Fruit fly (Drosophila melanogaster): ENCODE data around the gene CG15011.

- TF ChIP-seq CG8478 (optimal IDR thresholded peaks at IDR 0.05) (no peak), pan (optimal IDR thresholded peaks at IDR 0.05) (no peak), usp (GFP tag; optimal IDR thresholded peaks at IDR 0.05) (no peak), psq (optimal IDR thresholded peaks at IDR 0.05) (no peak), EcR (GFP tag; optimal IDR thresholded peaks at IDR 0.05) (no peak), Dll (optimal IDR thresholded peaks at IDR 0.05) (no peak)
These were observed 27.8 kb upstream of the CG15011 start, which contains the start of gene TfIIEbeta for dm6 chr3L:4286784-4287183.

Data from whole organism.